Worm (Caenorhabditis elegans): ENCODE results near the gene C16A11.5.

- no peak for TF ChIP-seq ztf-23 (GFP tag; IDR thresholded peaks at IDR 0.05)
- TF ChIP-seq flt-1 (GFP tag; IDR thresholded peaks at IDR 0.05) = no peak
- no peak for TF ChIP-seq T22C8.4 (GFP tag; IDR thresholded peaks at IDR 0.05)
- no peak for TF ChIP-seq ztf-29 (GFP tag; IDR thresholded peaks at IDR 0.05)
- TF ChIP-seq ref-1 (GFP tag; conservative IDR thresholded peaks at IDR 0.05) = no peak
- TF ChIP-seq med-1 (GFP tag; optimal IDR thresholded peaks at IDR 0.05; ENCODE audit: insufficient read depth) = no peak
- TF ChIP-seq klf-2 (GFP tag; conservative IDR thresholded peaks at IDR 0.05) = no peak
- TF ChIP-seq tab-1 (GFP tag; IDR thresholded peaks at IDR 0.05) = no peak
Measured at ce11 chrII:4238963-4239362, 15.9 kb downstream of the C16A11.5 start.

All from whole organism, midembryonic.